Worm (Caenorhabditis elegans): ENCODE measurements around the gene sfxn-2.

DNA sequence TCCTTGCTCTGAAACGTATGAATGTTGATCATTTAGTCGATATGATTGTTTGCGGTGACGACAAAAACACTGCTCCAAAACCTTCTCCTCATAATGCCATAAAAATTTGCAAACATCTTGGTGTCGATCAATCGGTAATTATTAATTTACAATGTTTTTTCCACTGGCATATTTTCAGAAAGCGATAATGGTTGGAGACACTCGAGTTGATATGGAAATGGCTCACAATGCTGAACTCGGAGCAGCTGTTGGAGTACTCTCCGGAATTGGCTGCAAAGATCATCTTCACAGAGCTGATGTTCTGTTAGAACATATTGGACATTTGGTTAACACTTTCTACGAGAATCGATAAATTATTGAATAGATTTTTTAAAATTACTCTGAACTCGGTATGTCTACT, 30.4 kb upstream of the sfxn-2 start:
- TF ChIP-seq hpl-2 (GFP tag; optimal IDR thresholded peaks at IDR 0.05) (no peak), skn-1 (tag; optimal IDR thresholded peaks at IDR 0.05) (no peak), C16A3.4 (tag; optimal IDR thresholded peaks at IDR 0.05) (no peak), ets-5 (GFP tag; IDR thresholded peaks at IDR 0.05) (no peak), lin-13 (GFP tag; optimal IDR thresholded peaks at IDR 0.05) (no peak), nhr-12 (tag; optimal IDR thresholded peaks at IDR 0.05) (no peak)
